Fruit fly (Drosophila melanogaster) whole organism, prepupa: ENCODE results near the gene Unc-76.
A peak's percentile ranks its signal among the peaks of the same experiment; 100 is the strongest.

Experiments used
- CG11294 ChIP-seq: fragments of 200-800 bp; sonication (Bioruptor generic); IDR thresholded peaks from 2 replicates; pipeline ENCODE4 v1.3.6; 2022; ENCODE audit warnings: missing biosample characterization, missing genetic modification characterization
- CG11762 ChIP-seq: fragments of 200-800 bp; sonication (Bioruptor generic); optimal IDR thresholded peaks from 3 replicates; lab custom pipeline; 2016; ENCODE audit warnings: missing biosample characterization, missing genetic modification characterization; ENCODE audit not compliant: insufficient read depth
- CG11902 ChIP-seq: fragments of 200-800 bp; sonication (Bioruptor generic); optimal IDR thresholded peaks from 3 replicates; lab custom pipeline; 2016; ENCODE audit warnings: missing biosample characterization, missing genetic modification characterization
- CG15336 ChIP-seq: fragments of 200-800 bp; sonication (Bioruptor generic); IDR thresholded peaks from 2 replicates; pipeline ENCODE4 v1.3.6; 2022; ENCODE audit warnings: missing biosample characterization, missing genetic modification characterization
- CG1621 ChIP-seq: fragments of 200-800 bp; sonication (Bioruptor generic); optimal IDR thresholded peaks from 3 replicates; lab custom pipeline; 2018; ENCODE audit warnings: missing biosample characterization, mild to moderate bottlenecking, missing genetic modification characterization
- CG16779 ChIP-seq: fragments of 200-800 bp; sonication (Bioruptor generic); optimal IDR thresholded peaks from 3 replicates; lab custom pipeline; 2017; ENCODE audit warnings: missing biosample characterization, mild to moderate bottlenecking, missing genetic modification characterization
- CG3032 ChIP-seq: fragments of 200-800 bp; optimal IDR thresholded peaks from 2 replicates; lab custom pipeline; 2019; ENCODE audit warnings: missing biosample characterization, mild to moderate bottlenecking, missing genetic modification characterization, moderate library complexity
- CG31627 ChIP-seq: fragments of 200-800 bp; sonication (Bioruptor generic); optimal IDR thresholded peaks from 3 replicates; lab custom pipeline; 2016; ENCODE audit warnings: missing biosample characterization, missing genetic modification characterization
- CG34406 ChIP-seq: fragments of 200-800 bp; sonication (Bioruptor generic); optimal IDR thresholded peaks from 3 replicates; lab custom pipeline; 2016; ENCODE audit warnings: missing biosample characterization, missing genetic modification characterization
- CG4318 ChIP-seq: fragments of 200-800 bp; sonication (Bioruptor generic); optimal IDR thresholded peaks from 3 replicates; lab custom pipeline; 2017; ENCODE audit warnings: missing biosample characterization, mild to moderate bottlenecking, missing genetic modification characterization
- CG6163 ChIP-seq: fragments of 200-800 bp; sonication (Bioruptor generic); IDR thresholded peaks from 3 replicates; pipeline ENCODE4 v1.3.6; 2022; ENCODE audit warnings: missing biosample characterization, missing genetic modification characterization
- CG6276 ChIP-seq: fragments of 200-800 bp; sonication (Bioruptor generic); optimal IDR thresholded peaks from 2 replicates; lab custom pipeline; 2017; ENCODE audit warnings: missing biosample characterization, mild to moderate bottlenecking, missing genetic modification characterization
- CG6792 ChIP-seq: fragments of 200-800 bp; sonication (Bioruptor generic); optimal IDR thresholded peaks from 3 replicates; lab custom pipeline; 2016; ENCODE audit warnings: missing biosample characterization, missing genetic modification characterization
- CG6808 ChIP-seq: fragments of 200-800 bp; sonication (Bioruptor generic); optimal IDR thresholded peaks from 3 replicates; lab custom pipeline; 2017; ENCODE audit warnings: missing biosample characterization, missing genetic modification characterization, mild to moderate bottlenecking, moderate library complexity, missing genetic modification reagents
- CG6854 ChIP-seq: fragments of 200-800 bp; sonication (Bioruptor generic); optimal IDR thresholded peaks from 2 replicates; lab custom pipeline; 2017; ENCODE audit warnings: missing biosample characterization, mild to moderate bottlenecking, missing genetic modification characterization
- CG8119 ChIP-seq: fragments of 200-800 bp; sonication (Bioruptor generic); IDR thresholded peaks from 3 replicates; pipeline ENCODE4 v1.3.6; 2022; ENCODE audit warnings: missing biosample characterization, missing genetic modification characterization
- CG8319 ChIP-seq: fragments of 200-800 bp; sonication (Bioruptor generic); optimal IDR thresholded peaks from 3 replicates; lab custom pipeline; 2016; ENCODE audit warnings: missing biosample characterization, missing genetic modification characterization
- CG8632 ChIP-seq: fragments of 200-800 bp; sonication (Bioruptor generic); optimal IDR thresholded peaks from 3 replicates; lab custom pipeline; 2016; ENCODE audit warnings: missing biosample characterization, missing genetic modification characterization
- Eip78C ChIP-seq: fragments of 200-800 bp; sonication (Bioruptor generic); peaks from one replicate; lab custom pipeline; 2016; ENCODE audit warnings: missing biosample characterization, missing genetic modification characterization
- Eip93F ChIP-seq: fragments of 200-800 bp; sonication (Bioruptor generic); optimal IDR thresholded peaks from 2 replicates; lab custom pipeline; 2016; ENCODE audit warnings: missing biosample characterization, mild to moderate bottlenecking, missing genetic modification characterization
- Ets96B ChIP-seq: fragments of 200-800 bp; optimal IDR thresholded peaks from 2 replicates; lab custom pipeline; 2019; ENCODE audit warnings: missing biosample characterization, mild to moderate bottlenecking, missing genetic modification characterization, moderate library complexity
- Gug ChIP-seq: fragments of 200-800 bp; sonication (Bioruptor generic); IDR thresholded peaks from 2 replicates; pipeline ENCODE4 v1.3.6; 2022; ENCODE audit warnings: missing biosample characterization, missing genetic modification characterization
- Hr39 ChIP-seq: fragments of 200-800 bp; sonication (Bioruptor generic); optimal IDR thresholded peaks from 2 replicates; lab custom pipeline; 2016; ENCODE audit warnings: missing biosample characterization, missing genetic modification characterization
- Met ChIP-seq: fragments of 200-800 bp; sonication (Bioruptor generic); optimal IDR thresholded peaks from 3 replicates; lab custom pipeline; 2016; ENCODE audit warnings: missing biosample characterization, missing genetic modification characterization
- OdsH ChIP-seq: fragments of 200-800 bp; sonication (Bioruptor generic); optimal IDR thresholded peaks from 3 replicates; lab custom pipeline; 2016; ENCODE audit warnings: missing biosample characterization, missing genetic modification characterization
- Smox ChIP-seq: fragments of 200-800 bp; sonication (Bioruptor generic); optimal IDR thresholded peaks from 3 replicates; lab custom pipeline; 2016; ENCODE audit warnings: missing biosample characterization, missing genetic modification characterization
- Sox15 ChIP-seq: fragments of 200-800 bp; sonication (Bioruptor generic); optimal IDR thresholded peaks from 3 replicates; lab custom pipeline; 2016; ENCODE audit warnings: missing biosample characterization, missing genetic modification characterization
- achi ChIP-seq: fragments of 200-800 bp; sonication (Bioruptor generic); optimal IDR thresholded peaks from 3 replicates; lab custom pipeline; 2016; ENCODE audit warnings: missing biosample characterization, missing genetic modification characterization
- cyc ChIP-seq: fragments of 200-800 bp; sonication (Bioruptor generic); optimal IDR thresholded peaks from 3 replicates; lab custom pipeline; 2016; ENCODE audit warnings: missing biosample characterization, missing genetic modification characterization
- dac ChIP-seq: fragments of 200-800 bp; sonication (Bioruptor generic); optimal IDR thresholded peaks from 2 replicates; lab custom pipeline; 2017; ENCODE audit warnings: missing biosample characterization, mild to moderate bottlenecking, missing genetic modification characterization
- eg ChIP-seq: fragments of 200-800 bp; sonication (Bioruptor generic); IDR thresholded peaks from 3 replicates; pipeline ENCODE4 v1.3.6; 2022; ENCODE audit warnings: missing biosample characterization, missing genetic modification characterization
- esn ChIP-seq: fragments of 200-800 bp; sonication (Bioruptor generic); optimal IDR thresholded peaks from 2 replicates; lab custom pipeline; 2016; ENCODE audit warnings: missing biosample characterization, mild to moderate bottlenecking, missing genetic modification characterization, moderate library complexity
- fd59A ChIP-seq: fragments of 200-800 bp; sonication (Bioruptor generic); optimal IDR thresholded peaks from 2 replicates; lab custom pipeline; 2017; ENCODE audit warnings: missing biosample characterization, mild to moderate bottlenecking, missing genetic modification characterization, missing genetic modification reagents
- lz ChIP-seq: fragments of 200-800 bp; sonication (Bioruptor generic); optimal IDR thresholded peaks from 3 replicates; lab custom pipeline; 2016; ENCODE audit warnings: missing biosample characterization, missing genetic modification characterization
- net ChIP-seq: fragments of 200-800 bp; sonication (Bioruptor generic); optimal IDR thresholded peaks from 3 replicates; lab custom pipeline; 2016; ENCODE audit warnings: missing biosample characterization, missing genetic modification characterization
- pdm3 ChIP-seq: fragments of 200-800 bp; sonication (Bioruptor generic); optimal IDR thresholded peaks from 3 replicates; lab custom pipeline; 2016; ENCODE audit warnings: missing biosample characterization, missing genetic modification characterization
- salr ChIP-seq, 2 experiments: fragments of 200-800 bp; sonication (Bioruptor generic); optimal IDR thresholded peaks; 3 replicates each; lab custom pipeline; 2016 to 2018; ENCODE audit warnings: missing biosample characterization in 2 of 2, missing genetic modification characterization in 2 of 2, mild to moderate bottlenecking in 1 of 2
- spab ChIP-seq: fragments of 200-800 bp; sonication (Bioruptor generic); optimal IDR thresholded peaks from 2 replicates; lab custom pipeline; 2017; ENCODE audit warnings: missing biosample characterization, mild to moderate bottlenecking, missing genetic modification characterization, missing genetic modification reagents
- ss ChIP-seq, 2 experiments: fragments of 200-800 bp; sonication (Bioruptor generic); optimal IDR thresholded peaks; 2 replicates in 1 of 2; 3 replicates in 1 of 2; lab custom pipeline; 2017 to 2018; ENCODE audit warnings: mild to moderate bottlenecking in 2 of 2, missing biosample characterization in 2 of 2, missing genetic modification characterization in 2 of 2, moderate library complexity in 1 of 2
- svp ChIP-seq: fragments of 200-800 bp; sonication (Bioruptor generic); peaks from one replicate; lab custom pipeline; 2016; ENCODE audit warnings: missing biosample characterization, missing genetic modification characterization
- topi ChIP-seq: fragments of 200-800 bp; sonication (Bioruptor generic); optimal IDR thresholded peaks from 3 replicates; lab custom pipeline; 2016; ENCODE audit warnings: missing biosample characterization, missing genetic modification characterization

Gene Unc-76

DNA sequence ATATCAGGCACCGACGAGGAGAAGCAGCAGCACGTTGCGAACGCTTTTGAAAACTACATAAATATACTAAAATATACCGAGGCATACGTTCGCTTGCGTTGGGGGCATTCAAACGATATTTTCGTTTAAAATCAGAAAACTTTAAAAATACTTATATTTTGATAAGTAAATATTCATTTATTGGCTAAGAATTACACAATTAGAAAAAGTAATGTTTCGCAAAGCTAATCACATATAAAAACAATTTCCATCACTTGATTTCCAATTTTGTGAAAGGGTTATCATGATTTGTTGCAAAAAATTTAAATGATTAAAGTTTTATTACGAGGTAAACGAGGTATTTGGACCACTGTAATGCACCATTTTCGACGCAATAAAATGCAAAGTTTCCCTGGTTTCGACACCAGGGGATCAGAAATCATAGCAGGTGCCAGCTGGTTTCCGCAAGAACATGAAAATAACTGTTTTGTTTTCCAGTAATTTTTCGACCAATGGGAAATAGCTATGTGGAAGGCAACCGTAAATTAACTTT lies 4.5 kb upstream of the Unc-76 start, which contains the start of gene CG4045:
CG4045 (minus strand) TSS at position 55 of the 532 bp plus-strand sequence.
- TF ChIP-seq OdsH = peak; percentile 1
- TF ChIP-seq Eip78C = peak; percentile 33
- no peak for TF ChIP-seq CG8119 (GFP tag; lab: Robert Waterston, UW)
- TF ChIP-seq CG3032 (tag; lab: Kevin White, UChicago) = peak; percentile 30
- TF ChIP-seq fd59A = no peak
- peak; percentile 9; the same call in 1 of the 2 replicates for TF ChIP-seq CG15336 (GFP tag; lab: Robert Waterston, UW)
- TF ChIP-seq svp (GFP tag; lab: Kevin White, UChicago) = peak; percentile 73
- peak; percentile 2 for TF ChIP-seq topi (GFP tag; lab: Kevin White, UChicago)
- no peak for TF ChIP-seq CG8319

DNA sequence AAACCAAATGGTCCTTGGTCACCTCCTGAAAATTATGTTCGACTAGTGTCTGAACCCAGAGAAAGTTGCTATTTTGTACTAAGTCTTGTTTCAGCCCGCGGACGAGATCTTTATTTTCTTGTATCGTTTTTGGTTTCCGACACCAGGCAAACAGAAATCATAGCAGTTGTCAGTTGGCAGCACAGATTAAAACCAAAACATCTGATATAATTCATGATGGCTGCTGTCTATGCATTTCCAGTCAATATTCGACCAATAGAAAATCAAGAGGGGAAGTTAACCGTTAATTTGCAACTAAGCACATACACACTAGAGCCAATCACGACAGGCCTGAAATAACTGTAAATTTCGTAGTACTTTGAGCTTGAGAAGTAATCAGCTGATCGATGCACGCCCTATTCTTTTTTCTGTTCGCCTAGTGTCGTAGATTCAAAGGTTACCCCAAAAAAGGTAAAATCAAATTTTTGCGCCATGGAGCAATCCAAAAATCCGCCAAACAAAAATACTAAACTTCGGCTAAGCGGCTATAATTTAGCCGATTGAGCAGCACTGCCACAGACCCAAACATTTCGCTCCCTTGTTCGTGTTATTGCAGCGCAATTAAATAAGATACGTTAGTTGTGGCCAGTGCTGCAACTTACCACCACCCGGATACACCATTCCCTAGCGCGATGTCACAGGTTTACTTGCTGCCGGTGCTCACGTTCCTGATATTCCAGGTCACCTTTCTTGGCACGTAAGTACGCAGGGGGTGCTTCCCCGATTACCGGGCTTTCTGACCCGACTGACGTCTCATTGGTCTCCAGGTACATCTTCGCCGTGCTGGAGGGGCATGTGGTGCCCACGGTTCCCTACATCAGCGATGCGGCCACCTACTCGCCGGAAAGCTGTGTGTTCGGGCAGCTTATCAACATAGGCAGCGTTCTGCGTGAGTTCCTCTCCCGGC lies 3.7 kb upstream of the Unc-76 start, which contains the start of gene CG4025:
CG4025 (plus strand) TSS at position 555 of the 946 bp plus-strand sequence.
- TF ChIP-seq Met (GFP tag; lab: Kevin White, UChicago) (no peak), CG6276 (GFP tag; lab: Kevin White, UChicago) (no peak), CG1621 (tag; lab: Kevin White, UChicago) (no peak), dac (GFP tag; lab: Kevin White, UChicago) (no peak), net (GFP tag; lab: Kevin White, UChicago) (no peak), eg (GFP tag; lab: Robert Waterston, UW) (no peak), salr (GFP tag; optimal IDR thresholded peaks at IDR 0.05; lab: Kevin White, UChicago) (no peak), svp (GFP tag; lab: Kevin White, UChicago) (no peak)

DNA sequence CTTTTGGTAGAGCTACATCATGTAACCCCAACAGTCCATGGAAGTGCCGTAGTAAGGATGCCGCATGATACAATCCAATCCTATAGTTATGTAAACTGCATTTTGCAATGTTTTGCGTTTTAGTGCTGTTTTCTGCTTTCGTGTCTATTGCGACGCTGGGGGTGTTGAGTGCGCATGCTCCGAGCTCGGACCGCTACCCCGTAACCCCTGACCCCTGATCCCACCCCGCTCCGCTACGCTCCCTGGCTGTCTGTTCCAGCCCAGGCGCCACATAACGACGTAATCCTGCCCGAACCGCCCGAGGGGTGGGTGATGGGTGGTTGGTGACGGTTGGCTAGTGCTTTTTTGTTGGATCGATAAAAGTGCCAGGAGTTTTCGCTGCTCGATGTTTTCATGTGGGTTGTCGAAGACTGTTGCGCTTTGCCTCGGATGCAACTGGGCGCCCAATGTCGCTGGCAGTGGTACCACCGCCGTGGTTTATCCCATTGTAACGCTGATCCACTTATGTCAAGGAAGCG lies 1.5 kb downstream of the Unc-76 start:
- no peak for TF ChIP-seq fd59A
- no peak for TF ChIP-seq esn (GFP tag; lab: Kevin White, UChicago)
- no peak for TF ChIP-seq CG11902 (GFP tag; lab: Kevin White, UChicago)

DNA sequence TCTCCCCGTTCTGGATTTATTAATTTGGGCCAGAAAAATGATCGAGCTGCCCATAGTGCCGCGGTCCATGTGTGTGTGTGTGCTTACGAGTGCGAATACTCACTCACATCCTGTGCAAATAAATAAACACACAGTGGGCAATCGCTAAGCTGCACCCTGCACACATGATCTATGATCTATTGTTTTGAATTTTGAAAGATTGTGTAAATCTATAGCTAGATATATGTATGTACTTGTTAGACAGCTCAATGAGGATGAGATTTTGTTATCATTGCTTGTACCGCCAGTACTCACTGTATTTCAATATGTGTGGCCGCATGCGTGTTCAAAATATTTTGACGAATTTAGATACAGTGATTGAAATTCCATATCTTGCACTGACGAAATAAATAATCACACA lies 2.7 kb downstream of the Unc-76 start:
- TF ChIP-seq esn (GFP tag; lab: Kevin White, UChicago) = peak; percentile 84
- no peak for TF ChIP-seq CG4318
- peak; percentile 83 for TF ChIP-seq CG11762
- TF ChIP-seq CG31627 = peak; percentile 92
- TF ChIP-seq CG6276 (GFP tag; lab: Kevin White, UChicago) = peak; percentile 85
- TF ChIP-seq OdsH = peak; percentile 89
- TF ChIP-seq CG8632 (GFP tag; lab: Kevin White, UChicago) = peak; percentile 75
- peak; percentile 89 for TF ChIP-seq Gug (GFP tag; lab: Robert Waterston, UW)
- TF ChIP-seq ss (GFP tag; optimal IDR thresholded peaks at IDR 0.05; lab: Kevin White, UChicago) = peak; percentile 71 to 88
- no peak for TF ChIP-seq CG6854 (GFP tag; lab: Kevin White, UChicago)
- peak; percentile 89 for TF ChIP-seq Ets96B (tag; lab: Kevin White, UChicago)
- TF ChIP-seq CG6808 (GFP tag; lab: Kevin White, UChicago) = peak; percentile 80
- TF ChIP-seq Eip78C = peak; percentile 97
- TF ChIP-seq Hr39 (GFP tag; lab: Kevin White, UChicago) = peak; percentile 93
- TF ChIP-seq Met (GFP tag; lab: Kevin White, UChicago) = peak; percentile 79
- TF ChIP-seq Sox15 (GFP tag; lab: Kevin White, UChicago) = peak; percentile 83
- peak; percentile 80 for TF ChIP-seq Smox (GFP tag; lab: Kevin White, UChicago)
- TF ChIP-seq lz = peak; percentile 86
- peak; percentile 87 for TF ChIP-seq cyc (GFP tag; lab: Kevin White, UChicago)
- TF ChIP-seq CG34406 = peak; percentile 74
- TF ChIP-seq spab (GFP tag; lab: Kevin White, UChicago) = peak; percentile 81
- peak; percentile 94 for TF ChIP-seq CG6163 (GFP tag; lab: Robert Waterston, UW)
- peak; percentile 85 for TF ChIP-seq CG11294
- peak; percentile 90 for TF ChIP-seq pdm3 (GFP tag; lab: Kevin White, UChicago)
- TF ChIP-seq CG3032 (tag; lab: Kevin White, UChicago) = peak; percentile 88
- TF ChIP-seq CG16779 = peak; percentile 78
- TF ChIP-seq svp (GFP tag; lab: Kevin White, UChicago) = peak; percentile 90
- no peak for TF ChIP-seq Eip93F (GFP tag; lab: Kevin White, UChicago)
- TF ChIP-seq CG6792 = peak; percentile 83
- TF ChIP-seq achi (GFP tag; lab: Kevin White, UChicago) = peak; percentile 82
- peak; percentile 85 for TF ChIP-seq dac (GFP tag; lab: Kevin White, UChicago)
- TF ChIP-seq salr (GFP tag; optimal IDR thresholded peaks at IDR 0.05; lab: Kevin White, UChicago) = peak; percentile 61 to 83
- TF ChIP-seq CG8319 = peak; percentile 74
